Worm (Caenorhabditis elegans) whole organism, L4/young adult: ENCODE results near the gene F28B4.4.

Source experiments
- W03F9.2 ChIP-seq: fragments of 150-350 bp; optimal IDR thresholded peaks from 2 replicates; lab custom pipeline; 2014; ENCODE audit warnings: missing biosample characterization, missing genetic modification characterization
- dao-5 ChIP-seq: sonication (generic microtip); optimal IDR thresholded peaks from 2 replicates; lab custom pipeline; 2016; ENCODE audit warnings: missing genotype, missing genetic modification characterization, moderate library complexity, missing compliant biosample characterization
- him-1 ChIP-seq: sonication (generic microtip); optimal IDR thresholded peaks from 2 replicates; lab custom pipeline; 2016; ENCODE audit warnings: missing genotype, missing genetic modification reagents, missing genetic modification characterization, missing compliant biosample characterization

DNA sequence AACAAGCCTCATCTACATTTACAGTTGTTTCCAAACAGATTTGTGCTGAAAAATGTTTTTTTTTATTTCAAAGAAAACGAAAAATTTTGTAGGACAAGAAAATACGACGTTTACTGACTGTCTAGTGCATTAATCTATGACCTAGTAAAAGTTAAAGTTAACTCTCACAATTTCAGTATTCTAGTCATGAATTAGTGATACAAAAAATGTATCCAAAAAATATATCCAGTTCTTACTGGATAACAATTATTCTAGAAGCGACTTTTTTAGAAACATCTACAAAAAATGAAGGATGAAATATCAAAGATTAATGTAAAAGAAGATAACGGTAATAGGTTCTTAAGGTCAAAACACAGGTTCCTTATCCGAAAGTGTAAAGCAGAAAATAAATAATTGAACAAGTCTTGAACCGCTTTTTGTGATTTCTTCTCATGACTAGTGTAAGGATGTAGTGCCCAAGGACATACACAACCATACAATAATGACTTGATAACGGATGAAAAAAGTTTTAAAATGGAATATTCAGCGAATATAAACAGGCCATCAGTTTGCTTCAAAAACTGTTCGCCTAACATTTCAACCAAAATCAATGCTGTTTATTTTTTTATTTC lies 41.2 kb upstream of the F28B4.4 start, which contains the start of gene pqn-37:
- TF ChIP-seq him-1 (tag; lab: Kevin White, UChicago) (no peak), W03F9.2 (no peak), dao-5 (no peak)
